Worm (Caenorhabditis elegans) whole organism, young adult: ENCODE results near the gene F41H10.4.

ENCODE experiments used
- B0261.1 ChIP-seq: sonication (generic microtip); optimal IDR thresholded peaks from 2 replicates; lab custom pipeline; 2016; ENCODE audit warnings: mild to moderate bottlenecking, missing genetic modification characterization, moderate library complexity, missing compliant biosample characterization
- C17E4.6 ChIP-seq: fragments of 200-800 bp; sonication (Bioruptor generic); IDR thresholded peaks from 2 replicates; pipeline ENCODE4 v1.3.6; 2022; ENCODE audit warnings: missing genetic modification reagents, missing genetic modification characterization, missing compliant biosample characterization
- D2030.7 ChIP-seq: fragments of 200-800 bp; sonication (Bioruptor generic); IDR thresholded peaks from 2 replicates; pipeline ENCODE4 v1.3.6; 2022; ENCODE audit warnings: missing genetic modification reagents, missing genetic modification characterization, missing compliant biosample characterization
- F23B12.7 ChIP-seq: sonication (generic microtip); optimal IDR thresholded peaks from 2 replicates; lab custom pipeline; 2017; ENCODE audit warnings: missing genetic modification characterization, mild to moderate bottlenecking, missing compliant biosample characterization, antibody characterized with exemption, moderate library complexity; ENCODE audit not compliant: insufficient read depth
- F37B4.10 ChIP-seq: fragments of 200-800 bp; sonication (Bioruptor generic); IDR thresholded peaks from 2 replicates; pipeline ENCODE4 v1.3.6; 2022; ENCODE audit warnings: missing genetic modification characterization, missing compliant biosample characterization
- K11D2.4 ChIP-seq: fragments of 200-800 bp; sonication (Bioruptor generic); IDR thresholded peaks from 2 replicates; pipeline ENCODE4 v1.3.6; 2022; ENCODE audit warnings: missing genetic modification reagents, missing genetic modification characterization, missing compliant biosample characterization
- T07F8.4 ChIP-seq: sonication (generic microtip); optimal IDR thresholded peaks from 2 replicates; lab custom pipeline; 2016; ENCODE audit warnings: mild to moderate bottlenecking, missing genetic modification characterization, moderate library complexity, missing compliant biosample characterization
- T26A5.8 ChIP-seq: sonication (generic microtip); optimal IDR thresholded peaks from 2 replicates; lab custom pipeline; 2016; ENCODE audit warnings: missing genetic modification characterization, missing compliant biosample characterization
- Y53F4B.3 ChIP-seq: fragments of 200-800 bp; sonication (Bioruptor generic); IDR thresholded peaks from 2 replicates; pipeline ENCODE4 v1.3.6; 2022; ENCODE audit warnings: missing genetic modification reagents, missing genetic modification characterization, missing compliant biosample characterization
- Y56A3A.18 ChIP-seq: fragments of 200-800 bp; sonication (Bioruptor generic); IDR thresholded peaks from 2 replicates; pipeline ENCODE4 v1.3.6; 2022; ENCODE audit warnings: missing genetic modification reagents, missing genetic modification characterization, missing compliant biosample characterization
- Y67H2A.10 ChIP-seq: fragments of 200-800 bp; sonication (Bioruptor generic); conservative IDR thresholded peaks from 2 replicates; pipeline ENCODE4 v1.3.6; 2022; ENCODE audit warnings: missing genetic modification reagents, missing genetic modification characterization, missing compliant biosample characterization
- ZK185.1 ChIP-seq: sonication (generic microtip); optimal IDR thresholded peaks from 2 replicates; lab custom pipeline; 2016; ENCODE audit warnings: mild to moderate bottlenecking, missing genetic modification characterization, missing compliant biosample characterization; ENCODE audit not compliant: poor library complexity, severe bottlenecking
- ama-1 ChIP-seq, 3 experiments: fragments of 150-350 bp in 1 of 3; sonication (generic microtip) in 2 of 3; optimal IDR thresholded peaks; 2 replicates each; lab custom pipeline; 2014 to 2018; ENCODE audit warnings: missing biosample characterization in 2 of 3, missing genetic modification characterization in 2 of 3, missing genetic modification reagents in 2 of 3
- aptf-2 ChIP-seq: fragments of 200-800 bp; sonication (Bioruptor generic); conservative IDR thresholded peaks from 2 replicates; pipeline ENCODE4 v1.3.6; 2022; ENCODE audit warnings: missing genetic modification reagents, missing genetic modification characterization, missing compliant biosample characterization
- atf-7 ChIP-seq: sonication (generic microtip); optimal IDR thresholded peaks from 2 replicates; lab custom pipeline; 2017; ENCODE audit warnings: mild to moderate bottlenecking, missing genetic modification characterization, missing compliant biosample characterization
- athp-1 ChIP-seq: sonication (generic microtip); optimal IDR thresholded peaks from 2 replicates; lab custom pipeline; 2017; ENCODE audit warnings: mild to moderate bottlenecking, missing genetic modification characterization, missing compliant biosample characterization
- attf-5 ChIP-seq: fragments of 200-800 bp; sonication (Bioruptor generic); optimal IDR thresholded peaks from 2 replicates; lab custom pipeline; 2018; ENCODE audit warnings: mild to moderate bottlenecking, missing genetic modification characterization, missing compliant biosample characterization
- bed-1 ChIP-seq: fragments of 200-800 bp; sonication (Bioruptor generic); IDR thresholded peaks from 2 replicates; pipeline ENCODE4 v1.3.6; 2022; ENCODE audit warnings: missing genetic modification reagents, missing genetic modification characterization, missing compliant biosample characterization
- ccch-3 ChIP-seq: fragments of 200-800 bp; sonication (Bioruptor generic); optimal IDR thresholded peaks from 2 replicates; lab custom pipeline; 2018; ENCODE audit warnings: mild to moderate bottlenecking, missing genetic modification characterization, missing compliant biosample characterization
- cebp-1 ChIP-seq, 2 experiments: fragments of 200-800 bp in 1 of 2; sonication (Bioruptor generic) in 1 of 2; sonication (generic microtip) in 1 of 2; IDR thresholded peaks in 1 of 2; optimal IDR thresholded peaks in 1 of 2; 2 replicates each; pipeline versions ENCODE4 v1.3.6 to Lab custom; 2017 to 2022; ENCODE audit warnings: missing compliant biosample characterization in 2 of 2, missing genetic modification characterization in 2 of 2, mild to moderate bottlenecking in 1 of 2, missing genetic modification reagents in 1 of 2, moderate library complexity in 1 of 2
- cebp-2 ChIP-seq: fragments of 200-800 bp; sonication (Bioruptor generic); IDR thresholded peaks from 2 replicates; pipeline ENCODE4 v1.3.6; 2022; ENCODE audit warnings: missing genetic modification characterization, missing compliant biosample characterization
- ceh-58 ChIP-seq: fragments of 200-800 bp; sonication (Bioruptor generic); IDR thresholded peaks from 2 replicates; pipeline ENCODE4 v1.3.6; 2022; ENCODE audit warnings: missing genetic modification characterization, missing compliant biosample characterization
- chd-7 ChIP-seq: sonication (generic microtip); optimal IDR thresholded peaks from 2 replicates; lab custom pipeline; 2016; ENCODE audit warnings: mild to moderate bottlenecking, missing genetic modification characterization, moderate library complexity, missing compliant biosample characterization
- efl-1 ChIP-seq: fragments of 150-350 bp; optimal IDR thresholded peaks from 2 replicates; lab custom pipeline; 2014; ENCODE audit warnings: missing biosample characterization, missing genetic modification reagents, missing genetic modification characterization
- egrh-3 ChIP-seq: fragments of 200-800 bp; sonication (Bioruptor generic); IDR thresholded peaks from 2 replicates; pipeline ENCODE4 v1.3.6; 2022; ENCODE audit warnings: missing genetic modification reagents, missing genetic modification characterization, missing compliant biosample characterization
- ets-4 ChIP-seq: fragments of 200-800 bp; sonication (Bioruptor generic); optimal IDR thresholded peaks from 2 replicates; lab custom pipeline; 2018; ENCODE audit warnings: mild to moderate bottlenecking, missing genetic modification characterization, missing compliant biosample characterization
- hsf-1 ChIP-seq: fragments of 200-800 bp; sonication (Bioruptor generic); IDR thresholded peaks from 2 replicates; pipeline ENCODE4 v1.3.6; 2022; ENCODE audit warnings: missing genetic modification reagents, missing genetic modification characterization, missing compliant biosample characterization
- let-607 ChIP-seq, 2 experiments: fragments of 200-800 bp in 1 of 2; sonication (Bioruptor generic) in 1 of 2; sonication (generic microtip) in 1 of 2; optimal IDR thresholded peaks; 2 replicates each; lab custom pipeline; 2016 to 2018; ENCODE audit warnings: mild to moderate bottlenecking in 2 of 2, missing compliant biosample characterization in 2 of 2, missing genetic modification characterization in 2 of 2, moderate library complexity in 2 of 2, missing genotype in 1 of 2
- lin-35 ChIP-seq, 3 experiments: fragments of 150-350 bp in 2 of 3; sonication (generic microtip) in 1 of 3; optimal IDR thresholded peaks; 2 replicates each; lab custom pipeline; 2014 to 2018; ENCODE audit warnings: missing biosample characterization in 3 of 3, missing genetic modification characterization in 3 of 3, missing genetic modification reagents in 3 of 3
- lin-40 ChIP-seq: sonication (generic microtip); optimal IDR thresholded peaks from 2 replicates; lab custom pipeline; 2016; ENCODE audit warnings: missing genetic modification characterization, mild to moderate bottlenecking, missing compliant biosample characterization, missing genotype, missing genetic modification reagents
- lin-54 ChIP-seq: fragments of 200-800 bp; sonication (Bioruptor generic); optimal IDR thresholded peaks from 2 replicates; lab custom pipeline; 2018; ENCODE audit warnings: mild to moderate bottlenecking, missing genetic modification characterization, missing compliant biosample characterization
- lsl-1 ChIP-seq: fragments of 200-800 bp; sonication (Bioruptor generic); optimal IDR thresholded peaks from 2 replicates; lab custom pipeline; 2018; ENCODE audit warnings: mild to moderate bottlenecking, missing genetic modification characterization, moderate library complexity, missing compliant biosample characterization
- lsy-27 ChIP-seq: sonication (generic microtip); optimal IDR thresholded peaks from 2 replicates; lab custom pipeline; 2017; ENCODE audit warnings: missing genetic modification characterization, mild to moderate bottlenecking, missing compliant biosample characterization, antibody characterized with exemption, missing genotype, borderline replicate concordance; ENCODE audit not compliant: insufficient read depth
- madf-10 ChIP-seq: sonication (generic microtip); optimal IDR thresholded peaks from 2 replicates; lab custom pipeline; 2016; ENCODE audit warnings: mild to moderate bottlenecking, missing genetic modification characterization, missing compliant biosample characterization
- madf-8 ChIP-seq: fragments of 200-800 bp; sonication (Bioruptor generic); conservative IDR thresholded peaks from 2 replicates; pipeline ENCODE4 v1.3.6; 2022; ENCODE audit warnings: missing genetic modification reagents, missing genetic modification characterization, missing compliant biosample characterization
- mel-28 ChIP-seq: sonication (generic microtip); optimal IDR thresholded peaks from 2 replicates; lab custom pipeline; 2016; ENCODE audit warnings: borderline replicate concordance, mild to moderate bottlenecking, missing genetic modification characterization, missing compliant biosample characterization
- nfyb-1 ChIP-seq: fragments of 200-800 bp; sonication (Bioruptor generic); IDR thresholded peaks from 2 replicates; pipeline ENCODE4 v1.3.6; 2022; ENCODE audit warnings: missing genetic modification reagents, missing genetic modification characterization, missing compliant biosample characterization
- pha-4 ChIP-seq: fragments of 150-350 bp; sonication (generic microtip); optimal IDR thresholded peaks from 2 replicates; lab custom pipeline; 2014; ENCODE audit warnings: missing biosample characterization, missing genetic modification reagents, missing genetic modification characterization
- rec-8 ChIP-seq, 2 experiments: sonication (generic microtip); optimal IDR thresholded peaks; 2 replicates each; lab custom pipeline; 2016; ENCODE audit warnings: mild to moderate bottlenecking in 2 of 2, missing genetic modification characterization in 2 of 2, missing genetic modification reagents in 2 of 2, missing genotype in 2 of 2, missing biosample characterization in 1 of 2, missing compliant biosample characterization in 1 of 2, moderate library complexity in 1 of 2
- rpc-1 ChIP-seq, 2 experiments: fragments of 150-350 bp in 1 of 2; sonication (generic microtip) in 1 of 2; optimal IDR thresholded peaks; 2 replicates each; lab custom pipeline; 2014 to 2018; ENCODE audit warnings: missing biosample characterization in 1 of 2, missing genetic modification characterization in 1 of 2, missing genetic modification reagents in 1 of 2, missing genotype in 1 of 2
- sdz-38 ChIP-seq: sonication (generic microtip); optimal IDR thresholded peaks from 2 replicates; lab custom pipeline; 2016; ENCODE audit warnings: missing genotype, missing genetic modification characterization, missing compliant biosample characterization
- snpc-1.1 ChIP-seq: sonication (generic microtip); optimal IDR thresholded peaks from 2 replicates; lab custom pipeline; 2017; ENCODE audit warnings: missing genetic modification characterization, mild to moderate bottlenecking, missing compliant biosample characterization, antibody characterized with exemption, moderate library complexity, missing genotype, missing genetic modification reagents; ENCODE audit not compliant: insufficient read depth
- snpc-3.4 ChIP-seq: sonication (generic microtip); optimal IDR thresholded peaks from 2 replicates; lab custom pipeline; 2017; ENCODE audit warnings: missing genetic modification characterization, mild to moderate bottlenecking, missing compliant biosample characterization, antibody characterized with exemption, moderate library complexity, missing genotype, missing genetic modification reagents
- zim-3 ChIP-seq: sonication (generic microtip); optimal IDR thresholded peaks from 2 replicates; lab custom pipeline; 2017; ENCODE audit warnings: mild to moderate bottlenecking, missing genetic modification characterization, moderate library complexity, missing compliant biosample characterization
- ztf-25 ChIP-seq: fragments of 200-800 bp; sonication (Bioruptor generic); IDR thresholded peaks from 2 replicates; pipeline ENCODE4 v1.3.6; 2022; ENCODE audit warnings: missing genetic modification reagents, missing genetic modification characterization, missing compliant biosample characterization
- ztf-26 ChIP-seq: sonication (generic microtip); optimal IDR thresholded peaks from 2 replicates; lab custom pipeline; 2017; ENCODE audit warnings: missing genetic modification characterization, missing compliant biosample characterization

F41H10.4 gene

DNA sequence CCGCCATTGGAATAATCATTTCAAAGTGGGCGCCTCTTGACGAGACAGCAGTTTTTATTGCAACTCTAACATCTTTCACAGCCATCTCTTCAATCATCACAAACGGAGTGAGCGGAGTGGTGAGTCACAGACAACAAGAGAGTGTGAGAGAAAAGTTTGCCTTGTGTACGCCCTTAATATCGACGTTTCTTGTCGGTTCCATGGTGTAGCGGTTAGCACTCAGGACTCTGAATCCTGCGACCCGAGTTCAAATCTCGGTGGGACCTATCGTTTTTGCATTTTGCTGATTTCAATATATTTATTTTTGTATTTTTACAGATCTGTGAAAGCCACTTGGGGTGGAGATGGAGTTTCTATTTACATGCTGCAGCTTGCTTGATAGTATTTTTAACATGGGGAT is 29.8 kb upstream of the F41H10.4 start (continued):
- TF ChIP-seq T07F8.4 (tag; lab: Kevin White, UChicago) = no peak
- TF ChIP-seq efl-1 (GFP tag; lab: Kevin White, UChicago) = no peak
- TF ChIP-seq madf-10 (tag; lab: Kevin White, UChicago) = peak; percentile 26
- no peak for TF ChIP-seq Y53F4B.3 (GFP tag; lab: Robert Waterston, UW)
- TF ChIP-seq pha-4 (tag; lab: Kevin White, UChicago) = no peak
- no peak for TF ChIP-seq sdz-38 (tag; lab: Kevin White, UChicago)
- TF ChIP-seq nfyb-1 (GFP tag; lab: Robert Waterston, UW) = peak; percentile 77
- peak; percentile 21 for TF ChIP-seq ztf-26
- TF ChIP-seq ccch-3 = no peak
- peak; percentile 31 for TF ChIP-seq athp-1 (tag; lab: Kevin White, UChicago)
- no peak for TF ChIP-seq T26A5.8 (tag; lab: Kevin White, UChicago)
- TF ChIP-seq F37B4.10 (GFP tag; lab: Robert Waterston, UW) = no peak
- no peak for TF ChIP-seq ama-1 (optimal IDR thresholded peaks at IDR 0.05; lab: Kevin White, UChicago)
- TF ChIP-seq ama-1 (GFP tag; optimal IDR thresholded peaks at IDR 0.05; lab: Kevin White, UChicago) = peak in 1 of 2 experiments; percentile 66
- peak; percentile 69; the same call in 1 of the 2 replicates for TF ChIP-seq K11D2.4 (GFP tag; lab: Robert Waterston, UW)
- TF ChIP-seq attf-5 (GFP tag; lab: Kevin White, UChicago) = peak; percentile 27
- no peak for TF ChIP-seq C17E4.6 (GFP tag; lab: Robert Waterston, UW)
- TF ChIP-seq madf-8 (GFP tag; lab: Robert Waterston, UW) = no peak
- TF ChIP-seq zim-3 = no peak
- no peak for TF ChIP-seq cebp-1 (GFP tag; IDR thresholded peaks at IDR 0.05; lab: Robert Waterston, UW)
- no peak for TF ChIP-seq cebp-1 (tag; optimal IDR thresholded peaks at IDR 0.05; lab: Kevin White, UChicago)
- TF ChIP-seq Y67H2A.10 (GFP tag; lab: Robert Waterston, UW) = no peak
- TF ChIP-seq B0261.1 (tag; lab: Kevin White, UChicago) = peak; percentile 77
- TF ChIP-seq lin-54 (GFP tag; lab: Kevin White, UChicago) = no peak
- TF ChIP-seq D2030.7 = no peak
- TF ChIP-seq F23B12.7 (tag; lab: Kevin White, UChicago) = peak; percentile 89
- TF ChIP-seq egrh-3 (GFP tag; lab: Robert Waterston, UW) = no peak
- peak in 1 of 2 experiments; percentile 45 for TF ChIP-seq let-607 (tag; optimal IDR thresholded peaks at IDR 0.05; lab: Kevin White, UChicago)
- no peak for TF ChIP-seq aptf-2 (GFP tag; lab: Robert Waterston, UW)
- TF ChIP-seq snpc-1.1 (tag; lab: Kevin White, UChicago) = peak; percentile 42
- peak; percentile 43 for TF ChIP-seq lin-40
- peak; percentile 78 for TF ChIP-seq rpc-1 (optimal IDR thresholded peaks at IDR 0.05; lab: Kevin White, UChicago)
- TF ChIP-seq rpc-1 (tag; optimal IDR thresholded peaks at IDR 0.05; lab: Kevin White, UChicago) = peak; percentile 85
- no peak for TF ChIP-seq ceh-58 (GFP tag; lab: Robert Waterston, UW)
- no peak for TF ChIP-seq chd-7 (tag; lab: Kevin White, UChicago)
- TF ChIP-seq atf-7 (tag; lab: Kevin White, UChicago) = no peak
- peak; percentile 36 for TF ChIP-seq lsy-27 (tag; lab: Kevin White, UChicago)
- no peak for TF ChIP-seq hsf-1 (GFP tag; lab: Robert Waterston, UW)
- no peak for TF ChIP-seq cebp-2 (GFP tag; lab: Robert Waterston, UW)
- TF ChIP-seq rec-8 (tag; optimal IDR thresholded peaks at IDR 0.05; lab: Kevin White, UChicago) = peak in 1 of 2 experiments; percentile 18
- no peak for TF ChIP-seq ztf-25 (GFP tag; lab: Robert Waterston, UW)
- peak; percentile 87 for TF ChIP-seq ZK185.1
- TF ChIP-seq bed-1 (GFP tag; lab: Robert Waterston, UW) = no peak
- TF ChIP-seq lin-35 (GFP tag; optimal IDR thresholded peaks at IDR 0.05; lab: Kevin White, UChicago) = no peak
- TF ChIP-seq snpc-3.4 = peak; percentile 24
- no peak for TF ChIP-seq mel-28 (tag; lab: Kevin White, UChicago)
- TF ChIP-seq Y56A3A.18 (GFP tag; lab: Robert Waterston, UW) = 0 out of 2 replicates have a peak, but pooled peaks have one; percentile 51
- TF ChIP-seq ets-4 = no peak
- TF ChIP-seq lsl-1 (GFP tag; lab: Kevin White, UChicago) = no peak
